Fruit fly (Drosophila melanogaster): ENCODE results near the gene CG43897.
"Not testable (repeated sequence)": the region's sequence is repeated elsewhere in the genome, so short reads cannot be mapped to it uniquely, and the experiment has no call there.

CG43897 gene

DNA sequence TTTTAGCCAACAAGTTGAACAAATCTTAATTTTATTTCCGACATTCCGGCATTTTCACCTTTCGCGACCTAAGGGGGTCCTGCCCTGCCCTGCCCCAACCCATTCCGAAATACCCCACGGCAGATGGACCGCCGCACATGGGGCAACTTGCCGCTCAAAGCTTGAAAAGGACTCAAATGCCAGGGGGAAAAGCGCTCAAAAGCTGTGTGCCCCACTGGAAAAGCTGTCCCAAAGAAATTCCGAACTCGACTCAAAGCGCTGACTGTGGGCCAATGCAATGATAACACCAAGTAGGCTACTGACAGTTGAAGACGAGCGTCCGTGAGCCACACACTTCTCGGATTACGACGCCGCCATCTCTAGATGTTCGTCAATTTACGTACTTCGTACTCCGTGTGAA lies 26.9 kb upstream of the CG43897 start, which contains the start of gene CG32052:
Gene CG32052 (plus strand): TSS at position 301 of the 400 bp plus-strand sequence.
- TF ChIP-seq Abd-B (GFP tag; optimal IDR thresholded peaks at IDR 0.05) (no peak), usp (GFP tag; optimal IDR thresholded peaks at IDR 0.05) (no peak), Dif (GFP tag; optimal IDR thresholded peaks at IDR 0.05; ENCODE audit: partially characterized antibody) (no peak), psq (GFP tag; optimal IDR thresholded peaks at IDR 0.05) (no peak), woc (GFP tag; optimal IDR thresholded peaks at IDR 0.05) (no peak), CrebA (GFP tag; optimal IDR thresholded peaks at IDR 0.05; ENCODE audit: borderline replicate concordance) (no peak)

DNA sequence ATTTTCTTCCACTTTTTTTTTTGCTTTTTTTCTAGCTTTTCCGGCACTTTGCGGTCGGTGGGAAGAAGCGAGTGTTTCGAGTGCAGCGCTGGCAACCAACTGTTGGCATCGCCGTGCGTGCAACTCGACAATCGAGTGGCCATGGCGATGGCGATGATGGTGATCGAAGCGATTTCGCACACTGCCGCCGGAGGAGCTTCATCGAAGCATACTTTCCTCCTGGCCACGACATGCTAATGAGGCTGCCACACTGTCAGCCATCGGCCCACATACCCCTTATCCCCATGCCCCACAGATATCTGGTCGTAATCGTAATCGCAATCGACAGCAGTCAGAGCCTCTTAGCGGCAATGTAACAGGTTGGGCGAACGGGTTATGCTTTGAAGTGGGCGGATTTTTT lies 16.1 kb upstream of the CG43897 start, which contains the start of gene Zasp67:
Gene Zasp67 (minus strand): TSS at position 101 of the 400 bp plus-strand sequence.
- TF ChIP-seq Dfd (GFP tag; optimal IDR thresholded peaks at IDR 0.05) (no peak), CG32264 (GFP tag; optimal IDR thresholded peaks at IDR 0.05) (no peak), rgr (GFP tag; optimal IDR thresholded peaks at IDR 0.05) (no peak), Abd-B (GFP tag; optimal IDR thresholded peaks at IDR 0.05) (no peak), dl (GFP tag; optimal IDR thresholded peaks at IDR 0.05; ENCODE audit: insufficient read depth in 1 of 2, partially characterized antibody in 2 of 2) (no peak), Hr78 (GFP tag; optimal IDR thresholded peaks at IDR 0.05) (no peak), Hnf4 (GFP tag; optimal IDR thresholded peaks at IDR 0.05) (no peak), ey (GFP tag; optimal IDR thresholded peaks at IDR 0.05) (no peak), brk (GFP tag; optimal IDR thresholded peaks at IDR 0.05) (no peak), pan (optimal IDR thresholded peaks at IDR 0.05) (no peak), tai (GFP tag; optimal IDR thresholded peaks at IDR 0.05) (no peak), Hr83 (GFP tag; optimal IDR thresholded peaks at IDR 0.05; ENCODE audit: poor library complexity, severe bottlenecking) (no peak), Myc (optimal IDR thresholded peaks at IDR 0.05) (no peak), N (GFP tag; optimal IDR thresholded peaks at IDR 0.05) (no peak), dmrt93B (GFP tag; optimal IDR thresholded peaks at IDR 0.05) (no peak), foxo (GFP tag; optimal IDR thresholded peaks at IDR 0.05) (no peak)

DNA sequence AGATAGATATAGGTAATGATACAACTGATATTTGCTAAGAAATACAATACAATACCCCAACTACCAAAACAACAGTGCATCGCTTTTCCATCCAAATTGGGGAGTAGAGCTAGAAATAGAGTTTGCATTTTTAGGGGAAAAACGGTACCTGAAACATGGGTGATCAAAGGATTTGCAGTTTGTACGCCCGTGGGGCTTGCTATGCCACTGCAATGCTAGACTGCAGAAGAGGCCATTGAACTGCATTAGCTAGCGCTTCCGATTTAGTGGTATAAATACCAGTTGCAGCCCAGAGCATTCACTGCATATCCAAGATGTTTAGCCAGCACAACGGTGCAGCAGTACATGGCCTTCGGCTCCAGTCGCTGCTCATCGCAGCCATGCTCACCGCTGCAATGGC lies 15.5 kb upstream of the CG43897 start, which contains the start of gene Ilp1:
Gene Ilp1 (plus strand): TSS at position 301 of the 400 bp plus-strand sequence.
- not testable (repeated sequence) for TF ChIP-seq Dif (GFP tag; optimal IDR thresholded peaks at IDR 0.05; ENCODE audit: partially characterized antibody); h (GFP tag; optimal IDR thresholded peaks at IDR 0.05); fru (GFP tag; optimal IDR thresholded peaks at IDR 0.05)

DNA sequence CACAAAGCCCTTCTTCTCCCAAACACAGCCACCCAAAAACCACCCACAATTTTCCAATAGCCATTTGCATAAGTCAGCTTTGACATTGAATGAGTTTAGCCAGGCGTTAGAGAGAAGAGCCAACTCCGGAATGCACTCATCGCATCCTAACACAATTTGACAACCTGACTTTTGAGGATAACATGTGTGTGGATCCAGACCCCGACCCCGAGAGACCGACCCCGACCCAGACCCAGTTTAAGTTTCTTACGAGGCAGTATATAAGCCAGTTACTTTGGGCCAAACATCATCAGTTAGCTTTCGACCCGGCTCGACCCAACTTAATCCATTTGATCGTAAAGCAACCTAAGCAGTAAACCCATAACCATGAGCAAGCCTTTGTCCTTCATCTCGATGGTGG lies 14.2 kb upstream of the CG43897 start, which contains the start of gene Ilp2:
Gene Ilp2 (plus strand): TSS at position 301 of the 400 bp plus-strand sequence.
- TF ChIP-seq usp (GFP tag; optimal IDR thresholded peaks at IDR 0.05) = no peak
- TF ChIP-seq Sp1 (GFP tag; optimal IDR thresholded peaks at IDR 0.05) = no peak
- TF ChIP-seq dl (GFP tag; optimal IDR thresholded peaks at IDR 0.05; ENCODE audit: insufficient read depth in 1 of 2, partially characterized antibody in 2 of 2) = no peak
- no peak for TF ChIP-seq dmrt93B (GFP tag; optimal IDR thresholded peaks at IDR 0.05)
- no peak for TF ChIP-seq N (GFP tag; optimal IDR thresholded peaks at IDR 0.05)
- TF ChIP-seq Hr78 (GFP tag; optimal IDR thresholded peaks at IDR 0.05) = no peak
- no peak for TF ChIP-seq brk (GFP tag; optimal IDR thresholded peaks at IDR 0.05)

- TF ChIP-seq ey (GFP tag; optimal IDR thresholded peaks at IDR 0.05) = no peak
- no peak for TF ChIP-seq psq (GFP tag; optimal IDR thresholded peaks at IDR 0.05)
- TF ChIP-seq brk (GFP tag; optimal IDR thresholded peaks at IDR 0.05) = no peak
- no peak for TF ChIP-seq br (GFP tag; optimal IDR thresholded peaks at IDR 0.05)
- no peak for TF ChIP-seq rgr (GFP tag; optimal IDR thresholded peaks at IDR 0.05)
- TF ChIP-seq Dfd (GFP tag; optimal IDR thresholded peaks at IDR 0.05) = no peak
Measured at dm6 chr3L:9802020-9802419, 11.6 kb upstream of the CG43897 start, which contains the start of gene Ilp3. TSS of gene Ilp3 (minus strand) at chr3L:9802120.

DNA sequence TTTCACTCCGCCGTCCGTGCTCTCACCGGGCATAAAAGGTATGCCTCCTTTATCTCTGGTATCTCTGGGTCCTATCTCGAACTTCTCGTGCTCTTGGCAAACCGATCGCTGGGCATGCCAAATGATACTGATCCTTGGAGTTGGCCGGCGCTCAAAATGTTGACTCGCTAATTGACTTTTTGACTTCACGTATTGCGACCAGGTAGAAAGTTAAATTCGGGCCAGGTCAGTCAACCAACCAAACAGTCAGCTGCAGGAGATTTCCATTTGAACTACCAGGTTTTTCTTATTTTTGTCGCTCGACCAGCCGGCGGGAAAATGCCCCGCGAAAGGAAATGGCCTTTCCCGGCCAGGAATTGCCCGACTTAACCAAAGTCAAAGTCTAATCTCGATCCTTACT lies 9.5 kb upstream of the CG43897 start, which contains the start of gene Ilp4:
Gene Ilp4 (minus strand): TSS at position 139 of the 400 bp plus-strand sequence.
- no peak for TF ChIP-seq fru (GFP tag; optimal IDR thresholded peaks at IDR 0.05)
- TF ChIP-seq Hnf4 (GFP tag; optimal IDR thresholded peaks at IDR 0.05) = no peak
- TF ChIP-seq jim (GFP tag; optimal IDR thresholded peaks at IDR 0.05) = no peak
- no peak for TF ChIP-seq Hr78 (GFP tag; optimal IDR thresholded peaks at IDR 0.05)
- TF ChIP-seq OdsH (GFP tag; optimal IDR thresholded peaks at IDR 0.05) = no peak
- no peak for TF ChIP-seq woc (GFP tag; optimal IDR thresholded peaks at IDR 0.05)
- TF ChIP-seq Rel (GFP tag; optimal IDR thresholded peaks at IDR 0.05) = no peak
- TF ChIP-seq Rel (tag; optimal IDR thresholded peaks at IDR 0.05) = no peak
- TF ChIP-seq CG32264 (GFP tag; optimal IDR thresholded peaks at IDR 0.05) = no peak
- no peak for TF ChIP-seq Mio (GFP tag; optimal IDR thresholded peaks at IDR 0.05)
